Fruit fly (Drosophila melanogaster) whole organism, embryonic: Measurements from ENCODE around the gene Pi3K21B.
A peak's percentile ranks its signal among the peaks of the same experiment; 100 is the strongest.

Experiments used
- Atf6 ChIP-seq: fragments of 200-800 bp; sonication (Bioruptor generic); IDR thresholded peaks from 2 replicates; pipeline ENCODE4 v1.3.6; 2022; ENCODE audit warnings: missing biosample characterization, missing genetic modification characterization
- BEAF-32 ChIP-seq: fragments of 200-800 bp; sonication (Bioruptor generic); optimal IDR thresholded peaks from 3 replicates; lab custom pipeline; 2017; ENCODE audit warnings: missing biosample characterization, missing genetic modification characterization, mild to moderate bottlenecking, moderate library complexity, missing genetic modification reagents
- CG10979 ChIP-seq: fragments of 200-800 bp; sonication (Bioruptor generic); optimal IDR thresholded peaks from 2 replicates; lab custom pipeline; 2018; ENCODE audit warnings: missing biosample characterization, mild to moderate bottlenecking, missing genetic modification characterization, moderate library complexity
- CG12659 ChIP-seq: fragments of 200-800 bp; sonication (Bioruptor generic); optimal IDR thresholded peaks from 3 replicates; lab custom pipeline; 2017; ENCODE audit warnings: mild to moderate bottlenecking, missing biosample characterization, missing genetic modification reagents, missing genetic modification characterization
- CG13424 ChIP-seq: fragments of 200-800 bp; sonication (Bioruptor generic); optimal IDR thresholded peaks from 2 replicates; lab custom pipeline; 2019; ENCODE audit warnings: missing biosample characterization, mild to moderate bottlenecking, missing genetic modification characterization, moderate library complexity
- CG13624 ChIP-seq: fragments of 200-800 bp; sonication (Bioruptor generic); optimal IDR thresholded peaks from 2 replicates; lab custom pipeline; 2016; ENCODE audit warnings: missing biosample characterization, missing genetic modification characterization
- CG14667 ChIP-seq: fragments of 200-800 bp; sonication (Bioruptor generic); IDR thresholded peaks from 2 replicates; pipeline ENCODE4 v1.3.6; 2022; ENCODE audit warnings: missing biosample characterization, missing genetic modification characterization
- CG14965 ChIP-seq: fragments of 200-800 bp; sonication (Bioruptor generic); optimal IDR thresholded peaks from 2 replicates; lab custom pipeline; 2016; ENCODE audit warnings: missing biosample characterization, missing genetic modification characterization, borderline replicate concordance
- CG17802 ChIP-seq: fragments of 200-800 bp; sonication (Bioruptor generic); optimal IDR thresholded peaks from 2 replicates; lab custom pipeline; 2018; ENCODE audit warnings: missing biosample characterization, mild to moderate bottlenecking, missing genetic modification characterization, moderate library complexity
- CG3163 ChIP-seq: fragments of 200-800 bp; sonication (Bioruptor generic); optimal IDR thresholded peaks from 3 replicates; lab custom pipeline; 2016; ENCODE audit warnings: missing biosample characterization, missing genetic modification characterization
- CG3995 ChIP-seq: fragments of 200-800 bp; sonication (Bioruptor generic); optimal IDR thresholded peaks from 3 replicates; lab custom pipeline; 2016; ENCODE audit warnings: missing biosample characterization, missing genetic modification characterization
- CG7372 ChIP-seq: fragments of 200-800 bp; sonication (Bioruptor generic); IDR thresholded peaks from 2 replicates; pipeline ENCODE4 v1.3.6; 2022; ENCODE audit warnings: missing biosample characterization, missing genetic modification characterization
- CG7556 ChIP-seq: fragments of 200-800 bp; sonication (Bioruptor generic); optimal IDR thresholded peaks from 2 replicates; lab custom pipeline; 2017; ENCODE audit warnings: missing biosample characterization, mild to moderate bottlenecking, missing genetic modification characterization
- CG9437 ChIP-seq: fragments of 200-800 bp; sonication (Bioruptor generic); optimal IDR thresholded peaks from 2 replicates; lab custom pipeline; 2018; ENCODE audit warnings: missing biosample characterization, mild to moderate bottlenecking, missing genetic modification characterization
- Dref ChIP-seq: fragments of 200-800 bp; sonication (Bioruptor generic); IDR thresholded peaks from 2 replicates; pipeline ENCODE4 v1.3.6; 2022; ENCODE audit warnings: missing biosample characterization, missing genetic modification characterization
- Drgx ChIP-seq: fragments of 200-800 bp; sonication (Bioruptor generic); IDR thresholded peaks from 2 replicates; pipeline ENCODE4 v1.3.6; 2022; ENCODE audit warnings: missing biosample characterization, missing genetic modification characterization
- HLHmδ ChIP-seq: fragments of 200-800 bp; sonication (Bioruptor generic); optimal IDR thresholded peaks from 2 replicates; lab custom pipeline; 2018; ENCODE audit warnings: missing biosample characterization, mild to moderate bottlenecking, missing genetic modification characterization, moderate library complexity
- Hsf ChIP-seq: fragments of 200-800 bp; sonication (Bioruptor generic); optimal IDR thresholded peaks from 3 replicates; lab custom pipeline; 2016; ENCODE audit warnings: missing biosample characterization, missing genetic modification characterization
- Mes4 ChIP-seq: fragments of 200-800 bp; sonication (Bioruptor generic); optimal IDR thresholded peaks from 2 replicates; lab custom pipeline; 2016; ENCODE audit warnings: missing biosample characterization, missing genetic modification characterization
- Nf-YB ChIP-seq: fragments of 200-800 bp; sonication (Bioruptor generic); optimal IDR thresholded peaks from 3 replicates; lab custom pipeline; 2019; ENCODE audit warnings: missing biosample characterization, mild to moderate bottlenecking, missing genetic modification characterization, moderate library complexity
- Pdp1 ChIP-seq, 2 experiments: fragments of 200-800 bp; sonication (Bioruptor generic); optimal IDR thresholded peaks; 3 replicates each; lab custom pipeline; 2016; ENCODE audit warnings: missing biosample characterization in 2 of 2, missing genetic modification characterization in 2 of 2, mild to moderate bottlenecking in 1 of 2, moderate library complexity in 1 of 2
- Sox102F ChIP-seq: fragments of 200-800 bp; sonication (Bioruptor generic); optimal IDR thresholded peaks from 2 replicates; lab custom pipeline; 2018; ENCODE audit warnings: missing biosample characterization, mild to moderate bottlenecking, missing genetic modification characterization, moderate library complexity
- Sry-δ ChIP-seq: fragments of 200-800 bp; sonication (Bioruptor generic); optimal IDR thresholded peaks from 2 replicates; lab custom pipeline; 2016; ENCODE audit warnings: missing biosample characterization, missing genetic modification characterization
- Stat92E ChIP-seq, 3 experiments: fragments of >200 bp in 2 of 3; fragments of 200-800 bp in 1 of 3; sonication (Bioruptor generic) in 1 of 3; optimal IDR thresholded peaks; 2 replicates each; lab custom pipeline; 2017 to 2019; ENCODE audit warnings: missing biosample characterization in 3 of 3, missing genetic modification characterization in 3 of 3, mild to moderate bottlenecking in 1 of 3, moderate library complexity in 1 of 3
- YL-1 ChIP-seq: fragments of 200-800 bp; sonication (Bioruptor generic); optimal IDR thresholded peaks from 3 replicates; lab custom pipeline; 2017; ENCODE audit warnings: missing biosample characterization, mild to moderate bottlenecking, missing genetic modification characterization
- az2 ChIP-seq: fragments of 200-800 bp; sonication (Bioruptor generic); optimal IDR thresholded peaks from 3 replicates; lab custom pipeline; 2016; ENCODE audit warnings: missing biosample characterization, missing genetic modification characterization
- br ChIP-seq: fragments of >200 bp; optimal IDR thresholded peaks from 2 replicates; lab custom pipeline; 2017
- ci ChIP-seq: fragments of 200-800 bp; sonication (Bioruptor generic); IDR thresholded peaks from 3 replicates; pipeline ENCODE4 v1.3.6; 2022; ENCODE audit warnings: missing biosample characterization, missing genetic modification characterization
- corto ChIP-seq: fragments of 200-800 bp; sonication (Bioruptor generic); optimal IDR thresholded peaks from 2 replicates; lab custom pipeline; 2016; ENCODE audit warnings: missing biosample characterization, mild to moderate bottlenecking, missing genetic modification characterization, moderate library complexity
- eve ChIP-seq, 2 experiments: fragments of >200 bp; optimal IDR thresholded peaks; 2 replicates each; lab custom pipeline; 2017; ENCODE audit warnings: missing biosample characterization in 2 of 2, missing genetic modification characterization in 2 of 2
- ewg ChIP-seq: fragments of 200-800 bp; sonication (Bioruptor generic); optimal IDR thresholded peaks from 3 replicates; lab custom pipeline; 2017; ENCODE audit warnings: mild to moderate bottlenecking, missing biosample characterization, missing genetic modification reagents, missing genetic modification characterization
- gce ChIP-seq: fragments of 200-800 bp; sonication (Bioruptor generic); IDR thresholded peaks from 3 replicates; pipeline ENCODE4 v1.3.6; 2022; ENCODE audit warnings: missing biosample characterization, missing genetic modification characterization
- gsb ChIP-seq: fragments of 200-800 bp; sonication (Bioruptor generic); IDR thresholded peaks from 2 replicates; pipeline ENCODE4 v1.3.6; 2022; ENCODE audit warnings: missing biosample characterization, missing genetic modification characterization
- gsb-n ChIP-seq: fragments of 200-800 bp; sonication (Bioruptor generic); optimal IDR thresholded peaks from 3 replicates; lab custom pipeline; 2018; ENCODE audit warnings: missing biosample characterization, mild to moderate bottlenecking, missing genetic modification characterization
- kni ChIP-seq: fragments of 200-800 bp; sonication (Bioruptor generic); optimal IDR thresholded peaks from 3 replicates; lab custom pipeline; 2017; ENCODE audit warnings: mild to moderate bottlenecking, missing biosample characterization, missing genetic modification reagents, missing genetic modification characterization
- knrl ChIP-seq: fragments of 200-800 bp; sonication (Bioruptor generic); IDR thresholded peaks from 3 replicates; pipeline ENCODE4 v1.3.6; 2022; ENCODE audit warnings: missing biosample characterization, missing genetic modification characterization; ENCODE audit not compliant: partially characterized antibody
- lov ChIP-seq, 2 experiments: fragments of 200-800 bp in 1 of 2; fragments of >200 bp in 1 of 2; sonication (Bioruptor generic) in 1 of 2; IDR thresholded peaks in 1 of 2; optimal IDR thresholded peaks in 1 of 2; 2 replicates in 1 of 2; 3 replicates in 1 of 2; pipeline versions ENCODE4 v1.3.6 to Lab custom; 2017 to 2022; ENCODE audit warnings: missing biosample characterization in 1 of 2, missing genetic modification characterization in 1 of 2
- mam ChIP-seq: fragments of 200-800 bp; sonication (Bioruptor generic); optimal IDR thresholded peaks from 3 replicates; lab custom pipeline; 2016; ENCODE audit warnings: missing biosample characterization, missing genetic modification characterization
- nmo ChIP-seq: fragments of 200-800 bp; sonication (Bioruptor generic); optimal IDR thresholded peaks from 2 replicates; lab custom pipeline; 2018; ENCODE audit warnings: missing biosample characterization, mild to moderate bottlenecking, missing genetic modification characterization, moderate library complexity
- peb ChIP-seq: fragments of 200-800 bp; sonication (Bioruptor generic); IDR thresholded peaks from 2 replicates; pipeline ENCODE4 v1.3.6; 2022; ENCODE audit warnings: missing biosample characterization, missing genetic modification characterization
- sqz ChIP-seq: fragments of 200-800 bp; sonication (Bioruptor generic); optimal IDR thresholded peaks from 3 replicates; lab custom pipeline; 2018; ENCODE audit warnings: missing biosample characterization, mild to moderate bottlenecking, missing genetic modification characterization
- unc-4 ChIP-seq: fragments of 200-800 bp; sonication (Bioruptor generic); IDR thresholded peaks from 2 replicates; pipeline ENCODE4 v1.3.6; 2022; ENCODE audit warnings: missing biosample characterization, missing genetic modification characterization; ENCODE audit not compliant: partially characterized antibody
- unpg ChIP-seq: fragments of 200-800 bp; sonication (Bioruptor generic); optimal IDR thresholded peaks from 3 replicates; lab custom pipeline; 2018; ENCODE audit warnings: missing biosample characterization, mild to moderate bottlenecking, missing genetic modification characterization, moderate library complexity
- z ChIP-seq: fragments of 200-800 bp; sonication (Bioruptor generic); IDR thresholded peaks from 3 replicates; pipeline ENCODE4 v1.3.6; 2022; ENCODE audit warnings: missing biosample characterization, missing genetic modification characterization
- zen2 ChIP-seq: fragments of 200-800 bp; sonication (Bioruptor generic); IDR thresholded peaks from 3 replicates; pipeline ENCODE4 v1.3.6; 2022; ENCODE audit warnings: missing biosample characterization, missing genetic modification characterization; ENCODE audit not compliant: partially characterized antibody
- zfh1 ChIP-seq: fragments of 200-800 bp; sonication (Bioruptor generic); IDR thresholded peaks from 3 replicates; pipeline ENCODE4 v1.3.6; 2022; ENCODE audit warnings: missing biosample characterization, missing genetic modification characterization

Gene Pi3K21B

dm6 chr2L:248592-248991, 49.1 kb upstream of the Pi3K21B start:
- TF ChIP-seq eve (GFP tag; optimal IDR thresholded peaks at IDR 0.05; lab: Kevin White, UChicago) (peak in 1 of 2 experiments; percentile 21), CG3995 (GFP tag; lab: Kevin White, UChicago) (peak; percentile 92), Pdp1 (GFP tag; optimal IDR thresholded peaks at IDR 0.05; lab: Kevin White, UChicago) (peak in 1 of 2 experiments; percentile 85), CG12659 (GFP tag; lab: Kevin White, UChicago) (peak; percentile 8), CG14667 (GFP tag; lab: Robert Waterston, UW) (no peak), CG3163 (GFP tag; lab: Kevin White, UChicago) (no peak), Dref (GFP tag; lab: Robert Waterston, UW) (peak; percentile 37), CG13424 (tag; lab: Kevin White, UChicago) (no peak), knrl (0 out of 3 replicates have a peak, but pooled peaks have one; percentile 6), BEAF-32 (peak; percentile 50), Sry-δ (GFP tag; lab: Kevin White, UChicago) (peak; percentile 10), CG9437 (GFP tag; lab: Kevin White, UChicago) (peak; percentile 28), peb (GFP tag; lab: Robert Waterston, UW) (no peak), nmo (GFP tag; lab: Kevin White, UChicago) (no peak)

- no peak for TF ChIP-seq lov (optimal IDR thresholded peaks at IDR 0.05; lab: Kevin White, UChicago)
- 0 out of 3 replicates have a peak, but pooled peaks have one; percentile 14 for TF ChIP-seq lov (GFP tag; IDR thresholded peaks at IDR 0.05; lab: Robert Waterston, UW)
- TF ChIP-seq CG7372 (GFP tag; lab: Robert Waterston, UW), result no peak
- TF ChIP-seq corto (GFP tag; lab: Kevin White, UChicago), result peak; percentile 2
- peak; percentile 13 for TF ChIP-seq YL-1 (GFP tag; lab: Kevin White, UChicago)
- TF ChIP-seq ci (GFP tag; lab: Robert Waterston, UW), result peak; percentile 55; the same call in 2 of the 3 replicates
- peak; percentile 42 for TF ChIP-seq Sox102F (GFP tag; lab: Kevin White, UChicago)
- TF ChIP-seq knrl, result no peak
- TF ChIP-seq br, result no peak
- no peak; the same call in 1 of the 2 replicates for TF ChIP-seq unc-4 (GFP tag; lab: Robert Waterston, UW)
- peak; percentile 60 for TF ChIP-seq gsb-n
- peak; percentile 82 for TF ChIP-seq zen2 (GFP tag; lab: Robert Waterston, UW)
- TF ChIP-seq Mes4 (GFP tag; lab: Kevin White, UChicago), result no peak
- peak; percentile 42 for TF ChIP-seq Nf-YB
- peak; percentile 60 for TF ChIP-seq ewg (GFP tag; lab: Kevin White, UChicago)
- TF ChIP-seq sqz, result peak; percentile 68
- no peak for TF ChIP-seq gsb
- peak; percentile 42 for TF ChIP-seq az2 (GFP tag; lab: Kevin White, UChicago)
- TF ChIP-seq zfh1 (GFP tag; lab: Robert Waterston, UW), result 0 out of 3 replicates have a peak, but pooled peaks have one; percentile 4
- peak; percentile 73; the same call in 2 of the 3 replicates for TF ChIP-seq z (GFP tag; lab: Robert Waterston, UW)
- TF ChIP-seq unpg (GFP tag; lab: Kevin White, UChicago), result peak; percentile 5
- TF ChIP-seq Stat92E (GFP tag; optimal IDR thresholded peaks at IDR 0.05; lab: Kevin White, UChicago), result peak in 1 of 3 experiments; percentile 15
- no peak for TF ChIP-seq CG17802 (tag; lab: Kevin White, UChicago)
- TF ChIP-seq CG13624 (GFP tag; lab: Kevin White, UChicago), result peak; percentile 13
- no peak for TF ChIP-seq mam (GFP tag; lab: Kevin White, UChicago)
- peak; percentile 22 for TF ChIP-seq CG7556 (GFP tag; lab: Kevin White, UChicago)
- no peak for TF ChIP-seq CG14965 (GFP tag; lab: Kevin White, UChicago)
- peak; percentile 15; the same call in 1 of the 2 replicates for TF ChIP-seq Atf6 (GFP tag; lab: Robert Waterston, UW)
- peak; percentile 62 for TF ChIP-seq Drgx (GFP tag; lab: Robert Waterston, UW)
- no peak for TF ChIP-seq Hsf (GFP tag; lab: Kevin White, UChicago)
- TF ChIP-seq kni (GFP tag; lab: Kevin White, UChicago), result peak; percentile 94
- peak; percentile 58 for TF ChIP-seq HLHmδ (GFP tag; lab: Kevin White, UChicago)
- TF ChIP-seq CG10979 (tag; lab: Kevin White, UChicago), result peak; percentile 15
- 0 out of 3 replicates have a peak, but pooled peaks have one; percentile 17 for TF ChIP-seq gce (GFP tag; lab: Robert Waterston, UW)
Observed at dm6 chr2L:249048-249825, 48.4 kb upstream of the Pi3K21B start.
